Worm (Caenorhabditis elegans): ENCODE measurements around the gene C47E12.3.
A peak's percentile ranks its signal among the peaks of the same experiment; 100 is the strongest.

C47E12.3 gene

ce11 chrIV:9998487-9999218 lies 3.0 kb downstream of the C47E12.3 start, which contains the start of gene pyp-1 (continued):
- no peak for TF ChIP-seq unc-39 (tag; optimal IDR thresholded peaks at IDR 0.05)
- TF ChIP-seq ceh-62 (tag; optimal IDR thresholded peaks at IDR 0.05), result no peak
- TF ChIP-seq mxl-2 (GFP tag; conservative IDR thresholded peaks at IDR 0.05), result no peak
- no peak for TF ChIP-seq nhr-6 (tag; optimal IDR thresholded peaks at IDR 0.05)
- TF ChIP-seq daf-12 (tag; optimal IDR thresholded peaks at IDR 0.05), result no peak
- no peak for TF ChIP-seq lin-1 (GFP tag; IDR thresholded peaks at IDR 0.05)
- no peak for TF ChIP-seq attf-4 (tag; optimal IDR thresholded peaks at IDR 0.05)
- TF ChIP-seq ceh-20 (GFP tag; IDR thresholded peaks at IDR 0.05), result no peak
- TF ChIP-seq unc-62 (GFP tag; optimal IDR thresholded peaks at IDR 0.05 in 1 of 2), result no peak
- TF ChIP-seq unc-62 (tag; optimal IDR thresholded peaks at IDR 0.05), result no peak
- peak; percentile 74 for TF ChIP-seq dve-1 (tag; optimal IDR thresholded peaks at IDR 0.05; ENCODE audit: insufficient read depth)
- TF ChIP-seq D1046.2 (GFP tag; IDR thresholded peaks at IDR 0.05), result no peak
- no peak for TF ChIP-seq gei-8 (GFP tag; optimal IDR thresholded peaks at IDR 0.05)
- TF ChIP-seq nhr-76 (tag; optimal IDR thresholded peaks at IDR 0.05), result no peak
- TF ChIP-seq ceh-44 (GFP tag; IDR thresholded peaks at IDR 0.05), result no peak
- TF ChIP-seq dmd-9 (GFP tag; IDR thresholded peaks at IDR 0.05), result no peak
- no peak for TF ChIP-seq ceh-82 (tag; optimal IDR thresholded peaks at IDR 0.05)
- no peak for TF ChIP-seq skn-1 (tag; optimal IDR thresholded peaks at IDR 0.05)
- no peak for TF ChIP-seq nhr-237 (tag; optimal IDR thresholded peaks at IDR 0.05)
- TF ChIP-seq mes-2 (tag; optimal IDR thresholded peaks at IDR 0.05; ENCODE audit: poor library complexity, severe bottlenecking), result peak; percentile 40
- TF ChIP-seq mep-1 (tag; optimal IDR thresholded peaks at IDR 0.05), result peak; percentile 9

- no peak for TF ChIP-seq egl-27 (tag; optimal IDR thresholded peaks at IDR 0.05)
- TF ChIP-seq ces-1 (GFP tag; optimal IDR thresholded peaks at IDR 0.05), result no peak
- no peak for TF ChIP-seq attf-4 (tag; optimal IDR thresholded peaks at IDR 0.05)
- TF ChIP-seq ceh-82 (tag; optimal IDR thresholded peaks at IDR 0.05), result no peak
- no peak for TF ChIP-seq tag-97 (GFP tag; IDR thresholded peaks at IDR 0.05)
- TF ChIP-seq fos-1 (tag; optimal IDR thresholded peaks at IDR 0.05), result no peak
- TF ChIP-seq fkh-10 (GFP tag; optimal IDR thresholded peaks at IDR 0.05), result no peak
- 0 out of 2 replicates have a peak, but pooled peaks have one; percentile 19 for TF ChIP-seq egl-43 (GFP tag; IDR thresholded peaks at IDR 0.05)
- TF ChIP-seq lir-3 (tag; optimal IDR thresholded peaks at IDR 0.05), result no peak
- peak in 1 of 2 experiments; percentile 69 for TF ChIP-seq lsy-2 (tag; optimal IDR thresholded peaks at IDR 0.05)
- TF ChIP-seq nhr-111 (GFP tag; optimal IDR thresholded peaks at IDR 0.05), result no peak
- TF ChIP-seq ama-1 (optimal IDR thresholded peaks at IDR 0.05), result peak; percentile 77
- no peak for TF ChIP-seq pqm-1 (tag; optimal IDR thresholded peaks at IDR 0.05)
- TF ChIP-seq zfp-2 (tag; optimal IDR thresholded peaks at IDR 0.05), result no peak
- no peak for TF ChIP-seq nhr-41 (GFP tag; IDR thresholded peaks at IDR 0.05)
- TF ChIP-seq ceh-32 (tag; optimal IDR thresholded peaks at IDR 0.05; ENCODE audit: poor library complexity), result no peak
- TF ChIP-seq nhr-10 (tag; optimal IDR thresholded peaks at IDR 0.05), result no peak
- TF ChIP-seq nhr-77 (tag; optimal IDR thresholded peaks at IDR 0.05), result peak; percentile 19
- peak; percentile 75 for TF ChIP-seq T26A8.4 (GFP tag; IDR thresholded peaks at IDR 0.05)
- TF ChIP-seq nhr-48 (tag; optimal IDR thresholded peaks at IDR 0.05), result peak; percentile 53
- TF ChIP-seq snpc-1.2 (GFP tag; IDR thresholded peaks at IDR 0.05), result 0 out of 2 replicates have a peak, but pooled peaks have one; percentile 43
- peak; percentile 19 for TF ChIP-seq nhr-28 (tag; optimal IDR thresholded peaks at IDR 0.05)
- TF ChIP-seq saeg-2 (GFP tag; IDR thresholded peaks at IDR 0.05), result no peak
- no peak for TF ChIP-seq dmd-8 (GFP tag; IDR thresholded peaks at IDR 0.05)
- no peak for TF ChIP-seq madf-9 (GFP tag; conservative IDR thresholded peaks at IDR 0.05)
- TF ChIP-seq nhr-25 (tag; optimal IDR thresholded peaks at IDR 0.05; ENCODE audit: borderline replicate concordance, insufficient read depth), result peak; percentile 36
- peak; percentile 13 for TF ChIP-seq hlh-11 (tag; optimal IDR thresholded peaks at IDR 0.05)
- no peak for TF ChIP-seq unc-39 (tag; optimal IDR thresholded peaks at IDR 0.05)
- no peak for TF ChIP-seq snpc-4 (tag; optimal IDR thresholded peaks at IDR 0.05)
- TF ChIP-seq mxl-2 (GFP tag; conservative IDR thresholded peaks at IDR 0.05), result no peak
- no peak for TF ChIP-seq ceh-44 (GFP tag; IDR thresholded peaks at IDR 0.05)
- no peak for TF ChIP-seq mxl-3 (GFP tag; optimal IDR thresholded peaks at IDR 0.05)
- no peak for TF ChIP-seq mdt-29 (GFP tag; IDR thresholded peaks at IDR 0.05)
- no peak for TF ChIP-seq set-16 (GFP tag; IDR thresholded peaks at IDR 0.05)
Measured at ce11 chrIV:9994895-9995394, 6.7 kb downstream of the C47E12.3 start, which contains the start of gene uba-1. Gene uba-1, minus strand, starts transcription at chrIV:9994945.
